Worm (Caenorhabditis elegans) whole organism, L1 larva: ENCODE results near the gene pigs-1.

Source experiments
- C16A3.4 ChIP-seq: fragments of 150-350 bp; optimal IDR thresholded peaks from 2 replicates; lab custom pipeline; 2014; ENCODE audit warnings: missing biosample characterization, missing genetic modification characterization
- F16B12.6 ChIP-seq: fragments of 150-350 bp; optimal IDR thresholded peaks from 2 replicates; lab custom pipeline; 2014; ENCODE audit warnings: missing biosample characterization, missing genetic modification characterization
- aha-1 ChIP-seq: fragments of 150-350 bp; optimal IDR thresholded peaks from 2 replicates; lab custom pipeline; 2014; ENCODE audit warnings: missing biosample characterization, missing genetic modification characterization
- alr-1 ChIP-seq: fragments of 200-800 bp; sonication (Bioruptor generic); optimal IDR thresholded peaks from 2 replicates; lab custom pipeline; 2018; ENCODE audit warnings: borderline replicate concordance, mild to moderate bottlenecking, missing genetic modification characterization, missing compliant biosample characterization
- blmp-1 ChIP-seq: fragments of 150-350 bp; optimal IDR thresholded peaks from 2 replicates; lab custom pipeline; 2014; ENCODE audit warnings: missing biosample characterization, missing genetic modification characterization
- ceh-63 ChIP-seq: fragments of 200-800 bp; sonication (Bioruptor generic); optimal IDR thresholded peaks from 2 replicates; lab custom pipeline; 2018; ENCODE audit warnings: mild to moderate bottlenecking, missing genetic modification characterization, missing compliant biosample characterization
- ceh-8 ChIP-seq: fragments of 200-800 bp; sonication (Bioruptor generic); optimal IDR thresholded peaks from 2 replicates; lab custom pipeline; 2018; ENCODE audit warnings: mild to moderate bottlenecking, missing genetic modification characterization, moderate library complexity, missing compliant biosample characterization
- ces-1 ChIP-seq: fragments of 150-350 bp; optimal IDR thresholded peaks from 2 replicates; lab custom pipeline; 2014; ENCODE audit warnings: missing biosample characterization, missing genetic modification reagents, missing genetic modification characterization
- dsc-1 ChIP-seq: sonication (generic microtip); optimal IDR thresholded peaks from 2 replicates; lab custom pipeline; 2016; ENCODE audit warnings: mild to moderate bottlenecking, missing genetic modification characterization, missing compliant biosample characterization
- efl-1 ChIP-seq, 4 experiments: fragments of 150-350 bp; optimal IDR thresholded peaks in 3 of 4; peaks in 1 of 4; 1 replicate in 1 of 4; 2 replicates in 3 of 4; lab custom pipeline; 2014; ENCODE audit warnings: missing biosample characterization in 2 of 4, missing genetic modification characterization in 2 of 4, missing genetic modification reagents in 2 of 4
- efl-3 ChIP-seq: fragments of 200-800 bp; sonication (Bioruptor generic); optimal IDR thresholded peaks from 2 replicates; lab custom pipeline; 2018; ENCODE audit warnings: mild to moderate bottlenecking, missing genetic modification characterization, missing compliant biosample characterization
- elt-2 ChIP-seq: sonication (generic microtip); optimal IDR thresholded peaks from 2 replicates; lab custom pipeline; 2016; ENCODE audit warnings: missing genetic modification characterization, mild to moderate bottlenecking, inconsistent platforms, missing compliant biosample characterization, missing genetic modification reagents
- elt-3 ChIP-seq, 6 experiments: fragments of 150-350 bp in 1 of 6; sonication (generic microtip); optimal IDR thresholded peaks; 2 replicates each; lab custom pipeline; 2017 to 2018; ENCODE audit warnings: missing biosample characterization in 6 of 6, missing genetic modification characterization in 6 of 6, inconsistent platforms in 1 of 6
- ets-5 ChIP-seq: fragments of 200-800 bp; sonication (Bioruptor generic); IDR thresholded peaks from 2 replicates; pipeline ENCODE4 v1.3.6; 2022; ENCODE audit warnings: missing genetic modification characterization, missing compliant biosample characterization
- fkh-10 ChIP-seq: sonication (generic microtip); optimal IDR thresholded peaks from 2 replicates; lab custom pipeline; 2017; ENCODE audit warnings: missing biosample characterization, missing genetic modification reagents, missing genetic modification characterization
- fkh-8 ChIP-seq: sonication (generic microtip); optimal IDR thresholded peaks from 2 replicates; lab custom pipeline; 2016; ENCODE audit warnings: mild to moderate bottlenecking, missing genetic modification characterization, missing compliant biosample characterization
- fos-1 ChIP-seq: fragments of 150-350 bp; optimal IDR thresholded peaks from 2 replicates; lab custom pipeline; 2014; ENCODE audit warnings: missing biosample characterization, missing genetic modification characterization
- hpl-2 ChIP-seq: fragments of 150-350 bp; optimal IDR thresholded peaks from 2 replicates; lab custom pipeline; 2014; ENCODE audit warnings: missing biosample characterization, missing genetic modification reagents, missing genetic modification characterization
- isw-1 ChIP-seq: fragments of 200-800 bp; sonication (Bioruptor generic); IDR thresholded peaks from 2 replicates; pipeline ENCODE4 v1.3.6; 2022; ENCODE audit warnings: missing genetic modification characterization, missing compliant biosample characterization
- jun-1 ChIP-seq: fragments of 150-350 bp; optimal IDR thresholded peaks from 2 replicates; lab custom pipeline; 2014; ENCODE audit warnings: missing biosample characterization, missing genetic modification reagents, missing genetic modification characterization
- lin-14 ChIP-seq: fragments of 200-800 bp; sonication (Bioruptor generic); optimal IDR thresholded peaks from 2 replicates; lab custom pipeline; 2018; ENCODE audit warnings: mild to moderate bottlenecking, missing genetic modification characterization, moderate library complexity, missing compliant biosample characterization
- lin-15B ChIP-seq: fragments of 150-350 bp; sonication (generic microtip); optimal IDR thresholded peaks from 3 replicates; lab custom pipeline; 2014; ENCODE audit warnings: missing biosample characterization, missing genetic modification characterization
- lin-35 ChIP-seq, 2 experiments: fragments of 150-350 bp; optimal IDR thresholded peaks; 2 replicates each; lab custom pipeline; 2014; ENCODE audit warnings: missing biosample characterization in 2 of 2, missing genetic modification characterization in 2 of 2, missing genetic modification reagents in 2 of 2
- mab-9 ChIP-seq: fragments of 200-800 bp; sonication (Bioruptor generic); IDR thresholded peaks from 2 replicates; pipeline ENCODE4 v1.3.6; 2022; ENCODE audit warnings: missing genetic modification reagents, missing genetic modification characterization, missing compliant biosample characterization
- mep-1 ChIP-seq: fragments of 150-350 bp; optimal IDR thresholded peaks from 2 replicates; lab custom pipeline; 2014; ENCODE audit warnings: missing biosample characterization, missing genetic modification characterization
- nhr-12 ChIP-seq: sonication (generic microtip); optimal IDR thresholded peaks from 2 replicates; lab custom pipeline; 2017; ENCODE audit warnings: missing biosample characterization, missing genetic modification characterization
- nhr-20 ChIP-seq: sonication (generic microtip); optimal IDR thresholded peaks from 2 replicates; lab custom pipeline; 2016; ENCODE audit warnings: mild to moderate bottlenecking, missing genetic modification characterization, missing compliant biosample characterization
- nhr-237 ChIP-seq: fragments of 150-350 bp; optimal IDR thresholded peaks from 2 replicates; lab custom pipeline; 2014; ENCODE audit warnings: missing biosample characterization, missing genetic modification characterization
- nhr-47 ChIP-seq: sonication (generic microtip); optimal IDR thresholded peaks from 2 replicates; lab custom pipeline; 2016; ENCODE audit warnings: mild to moderate bottlenecking, missing genetic modification characterization, moderate library complexity, missing compliant biosample characterization
- nhr-71 ChIP-seq: sonication (generic microtip); optimal IDR thresholded peaks from 2 replicates; lab custom pipeline; 2016; ENCODE audit warnings: mild to moderate bottlenecking, missing genetic modification characterization, moderate library complexity, missing compliant biosample characterization
- nhr-77 ChIP-seq: fragments of 150-350 bp; optimal IDR thresholded peaks from 2 replicates; lab custom pipeline; 2014; ENCODE audit warnings: missing biosample characterization, missing genetic modification characterization
- nhr-90 ChIP-seq: sonication (generic microtip); optimal IDR thresholded peaks from 2 replicates; lab custom pipeline; 2016; ENCODE audit warnings: mild to moderate bottlenecking, missing genetic modification characterization, missing compliant biosample characterization; ENCODE audit not compliant: poor library complexity
- pag-3 ChIP-seq: sonication (generic microtip); optimal IDR thresholded peaks from 2 replicates; lab custom pipeline; 2017; ENCODE audit warnings: missing genetic modification characterization, mild to moderate bottlenecking, missing compliant biosample characterization, antibody characterized with exemption, borderline replicate concordance; ENCODE audit not compliant: insufficient read depth
- pax-3 ChIP-seq: fragments of 200-800 bp; sonication (Bioruptor generic); optimal IDR thresholded peaks from 2 replicates; lab custom pipeline; 2018; ENCODE audit warnings: mild to moderate bottlenecking, missing genetic modification characterization, moderate library complexity, missing compliant biosample characterization
- skn-1 ChIP-seq: fragments of 150-350 bp; optimal IDR thresholded peaks from 2 replicates; lab custom pipeline; 2014; ENCODE audit warnings: missing biosample characterization, missing genetic modification characterization
- snpc-4 ChIP-seq: fragments of 150-350 bp; optimal IDR thresholded peaks from 2 replicates; lab custom pipeline; 2014; ENCODE audit warnings: missing biosample characterization, missing genetic modification characterization
- snu-23 ChIP-seq: sonication (generic microtip); optimal IDR thresholded peaks from 2 replicates; lab custom pipeline; 2016; ENCODE audit warnings: missing genetic modification characterization, missing compliant biosample characterization
- sup-37 ChIP-seq: fragments of 200-800 bp; sonication (Bioruptor generic); optimal IDR thresholded peaks from 2 replicates; lab custom pipeline; 2018; ENCODE audit warnings: mild to moderate bottlenecking, missing genetic modification characterization, missing compliant biosample characterization
- zip-4 ChIP-seq: fragments of 200-800 bp; sonication (Bioruptor generic); optimal IDR thresholded peaks from 2 replicates; lab custom pipeline; 2018; ENCODE audit warnings: mild to moderate bottlenecking, missing genetic modification characterization, moderate library complexity, missing compliant biosample characterization
- ztf-4 ChIP-seq: fragments of 150-350 bp; optimal IDR thresholded peaks from 2 replicates; lab custom pipeline; 2014; ENCODE audit warnings: missing biosample characterization, missing genetic modification characterization

pigs-1 gene

ce11 chrIV:10174328-10174727, 25.5 kb upstream of the pigs-1 start, which contains the start of gene pxf-1:
Gene pxf-1 (minus strand): TSS chrIV:10174341.
- TF ChIP-seq alr-1 (tag; lab: Kevin White, UChicago) (no peak), sup-37 (GFP tag; lab: Kevin White, UChicago) (no peak), lin-35 (GFP tag; optimal IDR thresholded peaks at IDR 0.05; lab: Kevin White, UChicago) (no peak), ets-5 (GFP tag; lab: Robert Waterston, UW) (no peak)

- peak; percentile 21 for TF ChIP-seq nhr-71 (tag; lab: Kevin White, UChicago)
- TF ChIP-seq fkh-10 (GFP tag; lab: Kevin White, UChicago) = peak; percentile 92
- no peak for TF ChIP-seq ceh-8 (GFP tag; lab: Kevin White, UChicago)
- peak; percentile 38 for TF ChIP-seq ces-1 (GFP tag; lab: Kevin White, UChicago)
- TF ChIP-seq lin-14 (GFP tag; lab: Kevin White, UChicago) = peak; percentile 84
These were observed 22.0 kb upstream of the pigs-1 start for ce11 chrIV:10170808-10171207.

ce11 chrIV:10164086-10164485, 15.2 kb upstream of the pigs-1 start:
- TF ChIP-seq mep-1 (tag; lab: Kevin White, UChicago) (no peak), lin-35 (GFP tag; optimal IDR thresholded peaks at IDR 0.05; lab: Kevin White, UChicago) (no peak), ztf-4 (tag; lab: Kevin White, UChicago) (no peak), blmp-1 (tag; lab: Kevin White, UChicago) (no peak), elt-2 (tag; lab: Kevin White, UChicago) (no peak), snu-23 (GFP tag; lab: Kevin White, UChicago) (no peak), snpc-4 (tag; lab: Kevin White, UChicago) (no peak), lin-15B (tag; lab: Kevin White, UChicago) (no peak), C16A3.4 (tag; lab: Kevin White, UChicago) (no peak), ceh-63 (no peak), F16B12.6 (no peak), aha-1 (tag; lab: Kevin White, UChicago) (no peak), pag-3 (tag; lab: Kevin White, UChicago) (no peak), mab-9 (GFP tag; lab: Robert Waterston, UW) (no peak), nhr-237 (tag; lab: Kevin White, UChicago) (no peak), hpl-2 (GFP tag; lab: Kevin White, UChicago) (no peak), nhr-47 (no peak)

- TF ChIP-seq pax-3 = peak; percentile 25
- peak; percentile 6 for TF ChIP-seq fkh-8 (tag; lab: Kevin White, UChicago)
- no peak for TF ChIP-seq elt-3 (tag; optimal IDR thresholded peaks at IDR 0.05; lab: Kevin White, UChicago)
These were observed 12.9 kb upstream of the pigs-1 start, which contains the start of gene pps-1 for ce11 chrIV:10161706-10162105. Gene pps-1 (plus strand): TSS chrIV:10162006.

- TF ChIP-seq nhr-77 (tag; lab: Kevin White, UChicago) (no peak), snpc-4 (tag; lab: Kevin White, UChicago) (no peak), efl-3 (no peak), dsc-1 (tag; lab: Kevin White, UChicago) (no peak), nhr-237 (tag; lab: Kevin White, UChicago) (no peak)
These were observed 8.8 kb upstream of the pigs-1 start, which contains the start of gene ttr-53 for ce11 chrIV:10157489-10158088. Gene ttr-53 (plus strand): TSS chrIV:10158038.

- TF ChIP-seq hpl-2 (GFP tag; lab: Kevin White, UChicago) (no peak), nhr-12 (tag; lab: Kevin White, UChicago) (no peak), aha-1 (tag; lab: Kevin White, UChicago) (no peak), zip-4 (GFP tag; lab: Kevin White, UChicago) (no peak), jun-1 (no peak), nhr-90 (tag; lab: Kevin White, UChicago) (no peak), pag-3 (tag; lab: Kevin White, UChicago) (no peak), fkh-8 (tag; lab: Kevin White, UChicago) (no peak), nhr-20 (tag; lab: Kevin White, UChicago) (no peak), fos-1 (tag; lab: Kevin White, UChicago) (no peak), efl-1 (optimal IDR thresholded peaks at IDR 0.05; lab: Kevin White, UChicago) (no peak), efl-1 (GFP tag; optimal IDR thresholded peaks at IDR 0.05 in 1 of 2; lab: Kevin White, UChicago) (no peak), isw-1 (no peak), skn-1 (no peak)
These were observed 8.2 kb upstream of the pigs-1 start for ce11 chrIV:10157034-10157433.
